Fruit fly (Drosophila melanogaster): ENCODE results near the gene CG7488.

- TF ChIP-seq br (GFP tag; optimal IDR thresholded peaks at IDR 0.05) (no peak), N (GFP tag; optimal IDR thresholded peaks at IDR 0.05) (no peak), Hr78 (GFP tag; optimal IDR thresholded peaks at IDR 0.05) (no peak), lola (GFP tag; optimal IDR thresholded peaks at IDR 0.05) (no peak), psq (GFP tag; optimal IDR thresholded peaks at IDR 0.05) (no peak), Abd-B (GFP tag; optimal IDR thresholded peaks at IDR 0.05) (no peak), Rel (GFP tag; optimal IDR thresholded peaks at IDR 0.05) (no peak), Rel (tag; optimal IDR thresholded peaks at IDR 0.05) (no peak), Dfd (GFP tag; optimal IDR thresholded peaks at IDR 0.05) (no peak), pan (optimal IDR thresholded peaks at IDR 0.05) (no peak), jim (GFP tag; optimal IDR thresholded peaks at IDR 0.05) (no peak)
These were observed 48.4 kb downstream of the CG7488 start, which contains the start of gene CG45122 for dm6 chr3R:13043857-13044256.

Measured in whole organism, wandering third instar larva.